Fruit fly (Drosophila melanogaster) whole organism: ENCODE data around the gene Sh.

Experiments used
- CG8478 ChIP-seq: fragments of >200 bp; optimal IDR thresholded peaks from 2 replicates; lab custom pipeline; 2018; ENCODE audit warnings: inconsistent platforms
- Dll ChIP-seq: fragments of >200 bp; optimal IDR thresholded peaks from 2 replicates; lab custom pipeline; 2017
- EcR ChIP-seq, 2 experiments: fragments of >200 bp; optimal IDR thresholded peaks; 2 replicates each; lab custom pipeline; 2017; ENCODE audit warnings: missing biosample characterization in 2 of 2, missing genetic modification characterization in 2 of 2, missing genetic modification reagents in 2 of 2
- pan ChIP-seq: fragments of >200 bp; optimal IDR thresholded peaks from 2 replicates; lab custom pipeline; 2017
- psq ChIP-seq: fragments of >200 bp; optimal IDR thresholded peaks from 2 replicates; lab custom pipeline; 2017
- usp ChIP-seq: fragments of >200 bp; optimal IDR thresholded peaks from 2 replicates; lab custom pipeline; 2017; ENCODE audit warnings: missing biosample characterization, missing genetic modification characterization, mixed read lengths

The Sh gene

dm6 chrX:18043691-18044090 lies 19.4 kb downstream of the Sh start, which contains the start of gene CG15373:
CG15373 (plus strand) TSS chrX:18043991.
- TF ChIP-seq psq (lab: Kevin White, UChicago), result no peak
- TF ChIP-seq pan, result no peak
- TF ChIP-seq usp (GFP tag; lab: Kevin White, UChicago), result no peak
- no peak for TF ChIP-seq CG8478 (lab: Kevin White, UChicago)
- TF ChIP-seq EcR (GFP tag; optimal IDR thresholded peaks at IDR 0.05; lab: Kevin White, UChicago), result no peak
- TF ChIP-seq Dll, result no peak

- TF ChIP-seq psq (lab: Kevin White, UChicago), result no peak
- no peak for TF ChIP-seq Dll
- TF ChIP-seq EcR (GFP tag; optimal IDR thresholded peaks at IDR 0.05; lab: Kevin White, UChicago), result no peak
- no peak for TF ChIP-seq CG8478 (lab: Kevin White, UChicago)
- TF ChIP-seq usp (GFP tag; lab: Kevin White, UChicago), result no peak
- TF ChIP-seq pan, result no peak
Measured at dm6 chrX:18023615-18024163, 39.4 kb downstream of the Sh start, which contains the start of gene CG6867. CG6867 (plus strand) TSS chrX:18023870.

- TF ChIP-seq psq (lab: Kevin White, UChicago) (no peak), Dll (no peak), EcR (GFP tag; optimal IDR thresholded peaks at IDR 0.05; lab: Kevin White, UChicago) (no peak), pan (no peak)
Measured at dm6 chrX:18018437-18019100, 44.5 kb downstream of the Sh start.

DNA sequence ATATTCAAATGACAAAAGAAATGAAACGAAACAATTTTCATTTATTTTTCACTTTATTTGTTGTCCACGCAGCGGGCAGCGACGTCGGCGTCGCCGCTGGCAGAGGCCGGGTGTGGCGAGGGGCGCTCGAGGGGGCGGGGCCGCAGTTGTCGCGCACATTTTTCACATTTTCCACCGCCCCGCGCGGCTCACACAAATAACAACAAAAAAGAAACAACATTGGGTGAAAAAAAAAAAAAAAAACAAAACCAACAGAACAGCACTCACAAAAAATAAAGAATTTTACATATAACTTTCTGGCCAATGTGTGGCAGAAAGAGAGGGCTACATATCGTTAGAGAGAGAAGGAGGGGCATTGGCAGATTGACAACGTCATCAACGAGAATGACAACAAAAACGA lies 48.4 kb downstream of the Sh start:
- TF ChIP-seq pan, result no peak
- TF ChIP-seq usp (GFP tag; lab: Kevin White, UChicago), result no peak
- no peak for TF ChIP-seq CG8478 (lab: Kevin White, UChicago)
- no peak for TF ChIP-seq EcR (GFP tag; optimal IDR thresholded peaks at IDR 0.05; lab: Kevin White, UChicago)
- no peak for TF ChIP-seq Dll
- TF ChIP-seq psq (lab: Kevin White, UChicago), result no peak

- no peak for TF ChIP-seq psq (lab: Kevin White, UChicago)
- no peak for TF ChIP-seq CG8478 (lab: Kevin White, UChicago)
- TF ChIP-seq pan, result no peak
- no peak for TF ChIP-seq usp (GFP tag; lab: Kevin White, UChicago)
- TF ChIP-seq Dll, result no peak
- no peak for TF ChIP-seq EcR (GFP tag; optimal IDR thresholded peaks at IDR 0.05; lab: Kevin White, UChicago)
Measured at dm6 chrX:18009438-18009837, 53.6 kb downstream of the Sh start.

DNA sequence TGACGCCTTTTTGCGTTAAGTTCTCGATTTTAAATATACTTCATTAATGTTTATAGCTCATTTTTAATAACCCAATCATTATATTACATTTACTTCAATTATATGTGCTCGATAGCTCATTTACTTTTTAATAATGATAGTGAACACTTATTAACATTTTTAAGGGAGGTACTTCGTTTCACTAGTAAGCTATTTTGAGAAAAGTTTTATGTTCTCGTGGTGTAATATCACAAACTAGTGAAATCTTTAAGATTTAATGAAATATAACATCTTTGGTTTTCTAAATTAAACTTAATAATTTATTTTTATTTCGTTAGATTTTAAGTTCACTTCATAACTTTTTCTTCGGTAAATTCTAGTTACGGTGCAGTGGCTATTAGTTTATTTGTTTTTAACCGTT lies 55.5 kb downstream of the Sh start, which contains the start of gene CG12672:
TSS of gene CG12672 (minus strand) at position 101 of the 400 bp plus-strand sequence.
- TF ChIP-seq pan, result no peak
- no peak for TF ChIP-seq EcR (GFP tag; optimal IDR thresholded peaks at IDR 0.05; lab: Kevin White, UChicago)
- TF ChIP-seq usp (GFP tag; lab: Kevin White, UChicago), result no peak
- TF ChIP-seq Dll, result no peak
- TF ChIP-seq psq (lab: Kevin White, UChicago), result no peak
- no peak for TF ChIP-seq CG8478 (lab: Kevin White, UChicago)

DNA sequence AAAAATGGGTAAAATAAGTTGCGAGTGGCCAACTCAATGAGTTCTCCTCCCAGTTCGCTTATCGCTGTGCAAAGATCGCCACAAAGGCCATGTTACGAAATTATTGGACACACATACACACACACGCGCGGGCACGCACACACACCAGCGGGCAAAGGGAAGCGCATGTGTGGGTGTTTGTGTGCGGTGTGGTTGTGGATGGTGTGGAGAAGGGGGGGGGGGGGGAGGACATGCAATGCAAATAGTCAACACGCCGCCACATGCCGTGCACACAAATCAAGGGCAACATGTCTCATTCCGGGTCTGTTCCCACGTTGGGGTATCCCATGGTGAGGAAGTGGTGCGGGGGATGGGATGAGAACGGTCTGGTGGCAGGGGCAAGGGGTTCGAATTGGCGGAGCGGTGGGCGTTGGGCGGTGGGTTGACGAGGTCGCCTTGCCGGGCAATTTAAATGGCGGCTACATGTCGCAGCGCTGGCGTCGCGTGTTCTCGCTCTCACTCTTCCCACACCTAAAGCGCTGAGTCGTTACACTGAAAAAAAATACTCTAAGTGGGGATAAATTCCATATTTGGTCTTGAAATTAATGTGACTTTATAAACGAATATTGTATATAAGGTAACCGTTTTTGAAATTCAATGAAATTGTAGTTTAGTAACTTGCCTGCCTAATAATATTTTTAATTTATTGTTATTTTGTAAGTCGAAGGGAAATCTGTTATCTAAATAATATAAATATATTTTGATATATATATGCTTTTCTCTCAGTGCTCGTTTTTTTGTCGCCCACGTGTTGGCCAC lies 59.1 kb downstream of the Sh start:
- no peak for TF ChIP-seq psq (lab: Kevin White, UChicago)
- no peak for TF ChIP-seq pan
- TF ChIP-seq usp (GFP tag; lab: Kevin White, UChicago), result no peak
- no peak for TF ChIP-seq CG8478 (lab: Kevin White, UChicago)
- no peak for TF ChIP-seq Dll
- TF ChIP-seq EcR (GFP tag; optimal IDR thresholded peaks at IDR 0.05; lab: Kevin White, UChicago), result no peak

- TF ChIP-seq Dll, result no peak
Measured at dm6 chrX:17995535-17995934, 67.5 kb downstream of the Sh start.

DNA sequence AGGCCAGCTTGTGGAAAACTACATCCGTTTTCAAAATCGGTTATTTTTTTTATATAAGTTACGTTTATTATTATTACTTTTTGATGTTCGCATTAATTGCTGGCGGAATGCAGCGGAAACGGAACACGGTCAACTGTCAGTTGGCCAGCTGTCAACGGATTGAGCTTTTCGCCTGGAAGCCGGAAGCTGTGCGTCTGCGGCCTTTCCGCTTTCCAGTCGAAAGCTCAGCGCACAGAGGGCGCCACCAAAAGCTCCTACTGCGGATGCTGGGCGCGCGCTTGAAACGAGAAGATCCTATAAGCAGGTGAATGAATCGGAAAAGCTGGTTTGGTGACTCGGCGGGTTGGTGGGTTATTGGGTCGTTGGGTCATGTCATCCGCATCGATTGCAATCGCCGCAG lies 94.9 kb downstream of the Sh start:
- TF ChIP-seq EcR (GFP tag; optimal IDR thresholded peaks at IDR 0.05; lab: Kevin White, UChicago) (no peak), CG8478 (lab: Kevin White, UChicago) (no peak), usp (GFP tag; lab: Kevin White, UChicago) (no peak), psq (lab: Kevin White, UChicago) (no peak), Dll (no peak), pan (no peak)

DNA sequence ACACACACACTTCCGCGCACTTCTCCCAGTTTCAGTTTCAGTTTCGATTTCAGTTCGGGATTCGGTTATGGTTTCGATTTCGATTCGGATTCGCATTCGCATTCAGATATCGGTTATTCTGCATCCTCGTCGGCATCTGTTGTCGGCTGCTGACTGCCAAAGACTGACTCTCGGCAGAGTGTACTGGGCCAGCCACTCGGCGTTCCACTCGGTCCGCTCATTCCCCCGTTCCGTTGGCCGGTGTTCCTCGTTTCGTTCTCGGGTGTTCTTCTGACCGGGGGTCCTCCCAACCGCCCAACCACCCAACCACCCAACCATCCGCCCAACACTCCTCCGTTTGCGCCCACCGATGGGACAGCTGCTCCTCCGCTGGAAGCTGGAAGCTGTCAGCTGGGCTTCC lies 96.0 kb downstream of the Sh start:
- TF ChIP-seq EcR (GFP tag; optimal IDR thresholded peaks at IDR 0.05; lab: Kevin White, UChicago) (no peak), psq (lab: Kevin White, UChicago) (no peak), pan (no peak), CG8478 (lab: Kevin White, UChicago) (no peak), usp (GFP tag; lab: Kevin White, UChicago) (no peak), Dll (no peak)

DNA sequence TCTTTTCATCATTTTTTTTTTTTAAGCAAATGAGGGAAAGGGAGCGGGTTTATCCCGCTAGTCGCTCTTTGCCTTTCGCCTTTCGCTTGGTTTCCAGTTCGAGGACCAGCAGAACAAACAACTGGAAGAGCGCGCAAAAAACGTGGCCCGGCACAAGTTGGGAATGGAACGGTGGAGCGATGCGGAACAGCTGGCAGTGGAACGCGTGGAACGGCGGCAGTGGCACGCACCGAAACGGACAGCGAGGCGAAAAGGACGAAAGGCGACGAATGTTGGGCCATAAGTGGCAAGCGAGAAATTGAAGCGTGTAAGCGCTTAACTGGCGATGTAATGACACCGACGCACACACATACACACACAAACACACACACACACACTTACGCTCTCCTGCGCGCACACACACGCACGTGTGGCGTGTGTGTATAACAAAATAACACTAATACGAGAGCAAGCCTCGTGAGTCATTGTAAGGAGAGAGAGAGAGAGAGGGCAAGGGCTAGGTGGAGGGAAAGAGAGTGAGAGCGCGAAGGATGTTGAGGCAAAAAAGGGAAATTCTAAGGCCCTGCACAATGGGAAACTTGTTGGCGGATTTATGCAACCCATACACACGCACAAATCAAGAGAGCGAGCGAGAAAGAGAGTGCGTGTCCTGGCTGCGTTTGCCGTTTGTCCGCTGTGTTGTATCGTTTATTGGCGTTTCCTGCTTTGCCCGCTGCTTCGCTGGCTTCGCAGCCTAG lies 99.9 kb downstream of the Sh start:
- TF ChIP-seq Dll (no peak), pan (no peak), EcR (GFP tag; optimal IDR thresholded peaks at IDR 0.05; lab: Kevin White, UChicago) (no peak), CG8478 (lab: Kevin White, UChicago) (no peak), psq (lab: Kevin White, UChicago) (no peak), usp (GFP tag; lab: Kevin White, UChicago) (no peak)
